Worm (Caenorhabditis elegans) whole organism, late embryonic: Measurements from ENCODE around the gene C45G9.11.

Experiments used
- elt-2 ChIP-seq: sonication (generic microtip); optimal IDR thresholded peaks from 2 replicates; lab custom pipeline; 2016; ENCODE audit warnings: missing genetic modification reagents, missing genetic modification characterization, missing compliant biosample characterization
- ets-4 ChIP-seq: sonication (generic microtip); optimal IDR thresholded peaks from 2 replicates; lab custom pipeline; 2016; ENCODE audit warnings: missing genetic modification characterization, missing compliant biosample characterization
- pha-4 ChIP-seq: fragments of 150-350 bp; optimal IDR thresholded peaks from 2 replicates; lab custom pipeline; 2018; ENCODE audit warnings: missing biosample characterization, missing genetic modification reagents, missing genetic modification characterization

- TF ChIP-seq ets-4 (tag; lab: Kevin White, UChicago) (no peak), pha-4 (tag; lab: Kevin White, UChicago) (no peak), elt-2 (tag; lab: Kevin White, UChicago) (no peak)
These were observed 38.5 kb upstream of the C45G9.11 start, which contains the start of gene dpy-17 for ce11 chrIII:5106893-5107471.
